Worm (Caenorhabditis elegans) whole organism, L3 larva: ENCODE results near the gene srlf-3.

Experiments used
- egl-27 ChIP-seq: sonication (generic microtip); optimal IDR thresholded peaks from 4 replicates; lab custom pipeline; 2017; ENCODE audit warnings: missing biosample characterization, missing genetic modification reagents, missing genetic modification characterization
- lin-39 ChIP-seq: fragments of 150-350 bp; optimal IDR thresholded peaks from 2 replicates; lab custom pipeline; 2018; ENCODE audit warnings: missing biosample characterization, missing genetic modification reagents, missing genetic modification characterization
- nhr-11 ChIP-seq: fragments of 150-350 bp; optimal IDR thresholded peaks from 2 replicates; lab custom pipeline; 2014; ENCODE audit warnings: missing biosample characterization, missing genetic modification characterization
- nhr-23 ChIP-seq: fragments of 150-350 bp; optimal IDR thresholded peaks from 2 replicates; lab custom pipeline; 2014; ENCODE audit warnings: missing biosample characterization, missing genetic modification reagents, missing genetic modification characterization
- nhr-237 ChIP-seq: fragments of 150-350 bp; optimal IDR thresholded peaks from 2 replicates; lab custom pipeline; 2014; ENCODE audit warnings: missing biosample characterization, missing genetic modification characterization
- nhr-28 ChIP-seq: fragments of 150-350 bp; optimal IDR thresholded peaks from 2 replicates; lab custom pipeline; 2014; ENCODE audit warnings: missing biosample characterization, missing genetic modification characterization
- pha-4 ChIP-seq: fragments of 150-350 bp; optimal IDR thresholded peaks from 2 replicates; lab custom pipeline; 2014; ENCODE audit warnings: missing biosample characterization, missing genetic modification reagents, missing genetic modification characterization
- unc-62 ChIP-seq: fragments of 150-350 bp; sonication (generic microtip); optimal IDR thresholded peaks from 4 replicates; lab custom pipeline; 2014; ENCODE audit warnings: missing biosample characterization, missing genetic modification reagents, missing genetic modification characterization
- zag-1 ChIP-seq: fragments of 150-350 bp; optimal IDR thresholded peaks from 2 replicates; lab custom pipeline; 2014; ENCODE audit warnings: missing biosample characterization, missing genetic modification characterization

- TF ChIP-seq nhr-28 (tag; lab: Kevin White, UChicago) (no peak), nhr-23 (tag; lab: Kevin White, UChicago) (no peak), pha-4 (tag; lab: Kevin White, UChicago) (no peak), zag-1 (no peak), nhr-237 (tag; lab: Kevin White, UChicago) (no peak), unc-62 (no peak), lin-39 (no peak), egl-27 (tag; lab: Kevin White, UChicago) (no peak), nhr-11 (tag; lab: Kevin White, UChicago) (no peak)
These were observed 23.1 kb upstream of the srlf-3 start for ce11 chrIV:8464187-8464586.
